Fruit fly (Drosophila melanogaster) whole organism, embryonic: ENCODE results near the gene Gale.

Experiments used
- Asciz ChIP-seq: fragments of 200-800 bp; sonication (Bioruptor generic); optimal IDR thresholded peaks from 2 replicates; lab custom pipeline; 2017; ENCODE audit warnings: missing biosample characterization, mild to moderate bottlenecking, missing genetic modification characterization, missing genetic modification reagents
- Blimp-1 ChIP-seq: fragments of 200-800 bp; sonication (Bioruptor generic); optimal IDR thresholded peaks from 3 replicates; lab custom pipeline; 2018; ENCODE audit warnings: missing biosample characterization, missing genetic modification characterization, mild to moderate bottlenecking, moderate library complexity, missing genetic modification reagents
- CG10565 ChIP-seq: fragments of 200-800 bp; sonication (Bioruptor generic); optimal IDR thresholded peaks from 3 replicates; lab custom pipeline; 2016; ENCODE audit warnings: missing biosample characterization, mild to moderate bottlenecking, missing genetic modification characterization
- CG11085 ChIP-seq: fragments of 200-800 bp; sonication (Bioruptor generic); IDR thresholded peaks from 2 replicates; pipeline ENCODE4 v1.3.6; 2022; ENCODE audit warnings: missing biosample characterization, missing genetic modification characterization
- CG12659 ChIP-seq: fragments of 200-800 bp; sonication (Bioruptor generic); optimal IDR thresholded peaks from 3 replicates; lab custom pipeline; 2017; ENCODE audit warnings: mild to moderate bottlenecking, missing biosample characterization, missing genetic modification reagents, missing genetic modification characterization
- CG1602 ChIP-seq: fragments of 200-800 bp; sonication (Bioruptor generic); optimal IDR thresholded peaks from 3 replicates; lab custom pipeline; 2016; ENCODE audit warnings: missing biosample characterization, missing genetic modification characterization
- CG17568 ChIP-seq: fragments of 200-800 bp; sonication (Bioruptor generic); optimal IDR thresholded peaks from 2 replicates; lab custom pipeline; 2018; ENCODE audit warnings: missing biosample characterization, mild to moderate bottlenecking, missing genetic modification characterization, moderate library complexity
- CG18262 ChIP-seq: fragments of 200-800 bp; optimal IDR thresholded peaks from 3 replicates; lab custom pipeline; 2019; ENCODE audit warnings: missing biosample characterization, mild to moderate bottlenecking, missing genetic modification characterization, moderate library complexity
- CG18764 ChIP-seq: fragments of 200-800 bp; sonication (Bioruptor generic); optimal IDR thresholded peaks from 3 replicates; lab custom pipeline; 2016; ENCODE audit warnings: missing biosample characterization, missing genetic modification characterization
- CG2678 ChIP-seq: fragments of 200-800 bp; sonication (Bioruptor generic); optimal IDR thresholded peaks from 3 replicates; lab custom pipeline; 2019; ENCODE audit warnings: missing biosample characterization, mild to moderate bottlenecking, missing genetic modification characterization, moderate library complexity
- CG32767 ChIP-seq: fragments of 200-800 bp; sonication (Bioruptor generic); IDR thresholded peaks from 2 replicates; pipeline ENCODE4 v1.3.6; 2022; ENCODE audit warnings: missing biosample characterization, missing genetic modification characterization
- CG3847 ChIP-seq: fragments of 200-800 bp; sonication (Bioruptor generic); IDR thresholded peaks from 2 replicates; pipeline ENCODE4 v1.3.6; 2022; ENCODE audit warnings: missing biosample characterization, missing genetic modification characterization
- CG4328 ChIP-seq: fragments of 200-800 bp; sonication (Bioruptor generic); optimal IDR thresholded peaks from 3 replicates; lab custom pipeline; 2017; ENCODE audit warnings: missing biosample characterization, missing genetic modification reagents, missing genetic modification characterization
- CG4707 ChIP-seq: fragments of 200-800 bp; sonication (Bioruptor generic); optimal IDR thresholded peaks from 2 replicates; lab custom pipeline; 2018; ENCODE audit warnings: missing biosample characterization, mild to moderate bottlenecking, missing genetic modification characterization, moderate library complexity
- CG6765 ChIP-seq: fragments of 200-800 bp; sonication (Bioruptor generic); optimal IDR thresholded peaks from 3 replicates; lab custom pipeline; 2017; ENCODE audit warnings: missing biosample characterization, mild to moderate bottlenecking, missing genetic modification characterization
- CG6813 ChIP-seq: fragments of 200-800 bp; sonication (Bioruptor generic); optimal IDR thresholded peaks from 2 replicates; lab custom pipeline; 2017; ENCODE audit warnings: missing biosample characterization, missing genetic modification characterization, mild to moderate bottlenecking, moderate library complexity, missing genetic modification reagents
- CG9437 ChIP-seq: fragments of 200-800 bp; sonication (Bioruptor generic); optimal IDR thresholded peaks from 2 replicates; lab custom pipeline; 2018; ENCODE audit warnings: missing biosample characterization, mild to moderate bottlenecking, missing genetic modification characterization
- E2f2 ChIP-seq: fragments of 200-800 bp; sonication (Bioruptor generic); IDR thresholded peaks from 2 replicates; pipeline ENCODE4 v1.3.6; 2022; ENCODE audit warnings: missing biosample characterization, missing genetic modification characterization
- Fer1 ChIP-seq: fragments of 200-800 bp; sonication (Bioruptor generic); optimal IDR thresholded peaks from 2 replicates; lab custom pipeline; 2017; ENCODE audit warnings: missing biosample characterization, mild to moderate bottlenecking, missing genetic modification characterization
- HLHmδ ChIP-seq: fragments of 200-800 bp; sonication (Bioruptor generic); optimal IDR thresholded peaks from 2 replicates; lab custom pipeline; 2018; ENCODE audit warnings: missing biosample characterization, mild to moderate bottlenecking, missing genetic modification characterization, moderate library complexity
- Mad ChIP-seq: fragments of 200-800 bp; sonication (Bioruptor generic); optimal IDR thresholded peaks from 2 replicates; lab custom pipeline; 2016; ENCODE audit warnings: missing biosample characterization, missing genetic modification characterization
- Mrtf ChIP-seq: fragments of 200-800 bp; sonication (Bioruptor generic); IDR thresholded peaks from 3 replicates; pipeline ENCODE4 v1.3.6; 2022; ENCODE audit warnings: missing biosample characterization, missing genetic modification characterization
- Myb ChIP-seq: fragments of 200-800 bp; sonication (Bioruptor generic); optimal IDR thresholded peaks from 2 replicates; lab custom pipeline; 2016; ENCODE audit warnings: missing biosample characterization, missing genetic modification characterization
- NC2β ChIP-seq: fragments of 200-800 bp; sonication (Bioruptor generic); optimal IDR thresholded peaks from 2 replicates; lab custom pipeline; 2016; ENCODE audit warnings: missing biosample characterization, missing genetic modification characterization
- NK7.1 ChIP-seq: fragments of 200-800 bp; sonication (Bioruptor generic); optimal IDR thresholded peaks from 3 replicates; lab custom pipeline; 2016; ENCODE audit warnings: missing biosample characterization, missing genetic modification characterization
- Nf-YB ChIP-seq: fragments of 200-800 bp; sonication (Bioruptor generic); optimal IDR thresholded peaks from 3 replicates; lab custom pipeline; 2019; ENCODE audit warnings: missing biosample characterization, mild to moderate bottlenecking, missing genetic modification characterization, moderate library complexity
- Pdp1 ChIP-seq, 2 experiments: fragments of 200-800 bp; sonication (Bioruptor generic); optimal IDR thresholded peaks; 3 replicates each; lab custom pipeline; 2016; ENCODE audit warnings: missing biosample characterization in 2 of 2, missing genetic modification characterization in 2 of 2, mild to moderate bottlenecking in 1 of 2, moderate library complexity in 1 of 2
- Spps ChIP-seq: fragments of 200-800 bp; sonication (Bioruptor generic); optimal IDR thresholded peaks from 2 replicates; lab custom pipeline; 2018; ENCODE audit warnings: missing biosample characterization, mild to moderate bottlenecking, missing genetic modification characterization
- Tbp ChIP-seq: fragments of >200 bp; optimal IDR thresholded peaks from 2 replicates; lab custom pipeline; 2018; ENCODE audit warnings: missing biosample characterization, missing genetic modification characterization
- YL-1 ChIP-seq: fragments of 200-800 bp; sonication (Bioruptor generic); optimal IDR thresholded peaks from 3 replicates; lab custom pipeline; 2017; ENCODE audit warnings: missing biosample characterization, mild to moderate bottlenecking, missing genetic modification characterization
- chm ChIP-seq: fragments of 200-800 bp; sonication (Bioruptor generic); IDR thresholded peaks from 2 replicates; pipeline ENCODE4 v1.3.6; 2022; ENCODE audit warnings: missing biosample characterization, missing genetic modification characterization
- ci ChIP-seq: fragments of 200-800 bp; sonication (Bioruptor generic); IDR thresholded peaks from 3 replicates; pipeline ENCODE4 v1.3.6; 2022; ENCODE audit warnings: missing biosample characterization, missing genetic modification characterization
- dysf ChIP-seq: fragments of 200-800 bp; sonication (Bioruptor generic); IDR thresholded peaks from 3 replicates; pipeline ENCODE4 v1.3.6; 2022; ENCODE audit warnings: missing biosample characterization, missing genetic modification characterization
- en ChIP-seq: fragments of 200-800 bp; sonication (Bioruptor generic); optimal IDR thresholded peaks from 2 replicates; lab custom pipeline; 2016; ENCODE audit warnings: missing biosample characterization, missing genetic modification characterization
- hbn ChIP-seq: fragments of 200-800 bp; sonication (Bioruptor generic); IDR thresholded peaks from 2 replicates; pipeline ENCODE4 v1.3.6; 2022; ENCODE audit warnings: missing biosample characterization, missing genetic modification characterization; ENCODE audit not compliant: partially characterized antibody
- kni ChIP-seq: fragments of 200-800 bp; sonication (Bioruptor generic); optimal IDR thresholded peaks from 3 replicates; lab custom pipeline; 2017; ENCODE audit warnings: mild to moderate bottlenecking, missing biosample characterization, missing genetic modification reagents, missing genetic modification characterization
- knrl ChIP-seq: fragments of 200-800 bp; sonication (Bioruptor generic); IDR thresholded peaks from 3 replicates; pipeline ENCODE4 v1.3.6; 2022; ENCODE audit warnings: missing biosample characterization, missing genetic modification characterization; ENCODE audit not compliant: partially characterized antibody
- odd ChIP-seq: fragments of 200-800 bp; sonication (Bioruptor generic); optimal IDR thresholded peaks from 2 replicates; lab custom pipeline; 2017; ENCODE audit warnings: missing biosample characterization, mild to moderate bottlenecking, missing genetic modification characterization
- pita ChIP-seq: fragments of 200-800 bp; sonication (Bioruptor generic); optimal IDR thresholded peaks from 2 replicates; lab custom pipeline; 2017; ENCODE audit warnings: missing biosample characterization, mild to moderate bottlenecking, missing genetic modification characterization
- sc ChIP-seq, 3 experiments: fragments of >200 bp in 2 of 3; fragments of 200-800 bp in 1 of 3; sonication (Bioruptor generic) in 1 of 3; optimal IDR thresholded peaks; 2 replicates in 2 of 3; 3 replicates in 1 of 3; lab custom pipeline; 2017; ENCODE audit warnings: mild to moderate bottlenecking in 1 of 3, missing biosample characterization in 1 of 3, missing genetic modification characterization in 1 of 3, missing genetic modification reagents in 1 of 3
- schlank ChIP-seq: fragments of 200-800 bp; sonication (Bioruptor generic); optimal IDR thresholded peaks from 2 replicates; lab custom pipeline; 2018; ENCODE audit warnings: missing biosample characterization, mild to moderate bottlenecking, missing genetic modification characterization
- sens ChIP-seq: fragments of 200-800 bp; sonication (Bioruptor generic); peaks from one replicate; lab custom pipeline; 2016; ENCODE audit warnings: missing biosample characterization, missing genetic modification characterization
- stc ChIP-seq: fragments of 200-800 bp; sonication (Bioruptor generic); IDR thresholded peaks from 2 replicates; pipeline ENCODE4 v1.3.6; 2022; ENCODE audit warnings: missing biosample characterization, missing genetic modification characterization
- vnd ChIP-seq: fragments of 200-800 bp; sonication (Bioruptor generic); IDR thresholded peaks from 3 replicates; pipeline ENCODE4 v1.3.6; 2022; ENCODE audit warnings: missing biosample characterization, missing genetic modification characterization; ENCODE audit not compliant: partially characterized antibody
- zen ChIP-seq: fragments of 200-800 bp; sonication (Bioruptor generic); optimal IDR thresholded peaks from 3 replicates; lab custom pipeline; 2018; ENCODE audit warnings: missing biosample characterization, mild to moderate bottlenecking, missing genetic modification characterization, moderate library complexity
- zen2 ChIP-seq: fragments of 200-800 bp; sonication (Bioruptor generic); IDR thresholded peaks from 3 replicates; pipeline ENCODE4 v1.3.6; 2022; ENCODE audit warnings: missing biosample characterization, missing genetic modification characterization; ENCODE audit not compliant: partially characterized antibody

The Gale gene

dm6 chr3L:615425-616046 lies 32.8 kb upstream of the Gale start (continued):
- TF ChIP-seq CG1602: peak; percentile 88
- peak; percentile 72 for TF ChIP-seq CG17568 (GFP tag; lab: Kevin White, UChicago)
- peak; percentile 91 for TF ChIP-seq stc (GFP tag; lab: Robert Waterston, UW)
- peak; percentile 87 for TF ChIP-seq CG32767 (GFP tag; lab: Robert Waterston, UW)
- TF ChIP-seq Myb: peak; percentile 55
- peak; percentile 72 for TF ChIP-seq E2f2 (GFP tag; lab: Robert Waterston, UW)
- TF ChIP-seq CG10565 (GFP tag; lab: Kevin White, UChicago): peak; percentile 34
- peak; percentile 45 for TF ChIP-seq CG4707
- no peak for TF ChIP-seq pita (GFP tag; lab: Kevin White, UChicago)
- TF ChIP-seq chm (GFP tag; lab: Robert Waterston, UW): peak; percentile 90
- TF ChIP-seq vnd (GFP tag; lab: Robert Waterston, UW): no peak
- TF ChIP-seq NK7.1: peak; percentile 71
- TF ChIP-seq CG12659 (GFP tag; lab: Kevin White, UChicago): peak; percentile 82
- no peak for TF ChIP-seq YL-1
- peak; percentile 91 for TF ChIP-seq Blimp-1 (GFP tag; lab: Kevin White, UChicago)
- TF ChIP-seq Mad (GFP tag; lab: Kevin White, UChicago): peak; percentile 71
- TF ChIP-seq en (GFP tag; lab: Kevin White, UChicago): peak; percentile 76
- peak; percentile 79 for TF ChIP-seq CG18764 (GFP tag; lab: Kevin White, UChicago)
- peak; percentile 28 to 84 for TF ChIP-seq Pdp1 (GFP tag; optimal IDR thresholded peaks at IDR 0.05; lab: Kevin White, UChicago)

dm6 chr3L:616099-616481 lies 32.3 kb upstream of the Gale start:
- peak; percentile 45 for TF ChIP-seq CG6813 (GFP tag; lab: Kevin White, UChicago)
- no peak for TF ChIP-seq CG11085 (GFP tag; lab: Robert Waterston, UW)
- no peak for TF ChIP-seq NC2β (GFP tag; lab: Kevin White, UChicago)
- peak; percentile 32 for TF ChIP-seq CG6765 (GFP tag; lab: Kevin White, UChicago)
- no peak for TF ChIP-seq CG9437 (GFP tag; lab: Kevin White, UChicago)
- TF ChIP-seq sc (optimal IDR thresholded peaks at IDR 0.05; lab: Kevin White, UChicago): no peak
- TF ChIP-seq sc (GFP tag; optimal IDR thresholded peaks at IDR 0.05; lab: Kevin White, UChicago): no peak
- no peak for TF ChIP-seq odd
- no peak for TF ChIP-seq CG18262
- no peak for TF ChIP-seq CG3847 (GFP tag; lab: Robert Waterston, UW)
- peak; percentile 6 for TF ChIP-seq HLHmδ (GFP tag; lab: Kevin White, UChicago)
- no peak for TF ChIP-seq Asciz
- peak in 1 of 2 experiments; percentile 95 for TF ChIP-seq Pdp1 (GFP tag; optimal IDR thresholded peaks at IDR 0.05; lab: Kevin White, UChicago)
- TF ChIP-seq sens (GFP tag; lab: Kevin White, UChicago): peak; percentile 70
- TF ChIP-seq, all 482 proteins: peak for 5

- no peak for TF ChIP-seq CG2678
- no peak; the same call in 2 of the 3 replicates for TF ChIP-seq zen2 (GFP tag; lab: Robert Waterston, UW)
- TF ChIP-seq Tbp (GFP tag; lab: Kevin White, UChicago): no peak
- TF ChIP-seq Nf-YB: peak; percentile 36
- no peak for TF ChIP-seq CG4328 (GFP tag; lab: Kevin White, UChicago)
- peak; percentile 62; the same call in 1 of the 3 replicates for TF ChIP-seq ci (GFP tag; lab: Robert Waterston, UW)
- 0 out of 2 replicates have a peak, but pooled peaks have one; percentile 19 for TF ChIP-seq hbn (GFP tag; lab: Robert Waterston, UW)
- peak; percentile 36 for TF ChIP-seq Fer1
- no peak for TF ChIP-seq Mrtf (GFP tag; lab: Robert Waterston, UW)
- TF ChIP-seq kni: peak; percentile 99
- TF ChIP-seq knrl: no peak
- TF ChIP-seq Spps (tag; lab: Kevin White, UChicago): no peak
- TF ChIP-seq dysf (GFP tag; lab: Robert Waterston, UW): 0 out of 3 replicates have a peak, but pooled peaks have one; percentile 13
- TF ChIP-seq zen: no peak
- no peak for TF ChIP-seq schlank (tag; lab: Kevin White, UChicago)
Measured at dm6 chr3L:616482-617148, 31.7 kb upstream of the Gale start.
